Worm (Caenorhabditis elegans) whole organism, young adult: ENCODE data around the gene oac-22.

ENCODE experiments used
- madf-10 ChIP-seq: sonication (generic microtip); optimal IDR thresholded peaks from 2 replicates; lab custom pipeline; 2016; ENCODE audit warnings: mild to moderate bottlenecking, missing genetic modification characterization, missing compliant biosample characterization
- mcd-1 ChIP-seq: fragments of 200-800 bp; sonication (Bioruptor generic); IDR thresholded peaks from 2 replicates; pipeline ENCODE4 v1.3.6; 2022; ENCODE audit warnings: missing genetic modification reagents, missing genetic modification characterization, missing compliant biosample characterization
- pha-4 ChIP-seq: fragments of 150-350 bp; sonication (generic microtip); optimal IDR thresholded peaks from 2 replicates; lab custom pipeline; 2014; ENCODE audit warnings: missing biosample characterization, missing genetic modification reagents, missing genetic modification characterization
- rec-8 ChIP-seq, 2 experiments: sonication (generic microtip); optimal IDR thresholded peaks; 2 replicates each; lab custom pipeline; 2016; ENCODE audit warnings: mild to moderate bottlenecking in 2 of 2, missing genetic modification characterization in 2 of 2, missing genetic modification reagents in 2 of 2, missing genotype in 2 of 2, missing biosample characterization in 1 of 2, missing compliant biosample characterization in 1 of 2, moderate library complexity in 1 of 2

ce11 chrIV:3841607-3842006, 43.9 kb upstream of the oac-22 start:
- TF ChIP-seq pha-4 (tag; lab: Kevin White, UChicago) (no peak), madf-10 (tag; lab: Kevin White, UChicago) (no peak), rec-8 (tag; optimal IDR thresholded peaks at IDR 0.05; lab: Kevin White, UChicago) (no peak), mcd-1 (GFP tag; lab: Robert Waterston, UW) (no peak)
